Worm (Caenorhabditis elegans) whole organism, L2 larva: Measurements from ENCODE around the gene F32D8.3.

Experiments used
- C34F6.9 ChIP-seq: fragments of 150-350 bp; optimal IDR thresholded peaks from 2 replicates; lab custom pipeline; 2014; ENCODE audit warnings: missing biosample characterization, missing genetic modification characterization
- Y55F3AM.14 ChIP-seq: fragments of 200-800 bp; sonication (Bioruptor generic); optimal IDR thresholded peaks from 2 replicates; lab custom pipeline; 2018; ENCODE audit warnings: mild to moderate bottlenecking, missing genetic modification characterization, missing compliant biosample characterization
- ZK546.5 ChIP-seq: sonication (generic microtip); optimal IDR thresholded peaks from 2 replicates; lab custom pipeline; 2017; ENCODE audit warnings: missing biosample characterization, missing genetic modification characterization
- aly-2 ChIP-seq: fragments of 150-350 bp; optimal IDR thresholded peaks from 2 replicates; lab custom pipeline; 2014; ENCODE audit warnings: missing biosample characterization, missing genetic modification characterization
- ama-1 ChIP-seq: fragments of 150-350 bp; optimal IDR thresholded peaks from 2 replicates; lab custom pipeline; 2018; ENCODE audit warnings: inconsistent platforms
- blmp-1 ChIP-seq: sonication (generic microtip); optimal IDR thresholded peaks from 2 replicates; lab custom pipeline; 2017; ENCODE audit warnings: missing genetic modification characterization, mild to moderate bottlenecking, missing compliant biosample characterization, antibody characterized with exemption, moderate library complexity; ENCODE audit not compliant: insufficient read depth
- ceh-16 ChIP-seq: fragments of 150-350 bp; optimal IDR thresholded peaks from 2 replicates; lab custom pipeline; 2014; ENCODE audit warnings: missing biosample characterization, missing genetic modification characterization
- ceh-82 ChIP-seq: fragments of 150-350 bp; optimal IDR thresholded peaks from 2 replicates; lab custom pipeline; 2014; ENCODE audit warnings: missing biosample characterization, missing genetic modification characterization
- dmd-4 ChIP-seq: sonication (generic microtip); optimal IDR thresholded peaks from 2 replicates; lab custom pipeline; 2017; ENCODE audit warnings: missing biosample characterization, missing genetic modification characterization
- egl-27 ChIP-seq: sonication (generic microtip); optimal IDR thresholded peaks from 3 replicates; lab custom pipeline; 2017; ENCODE audit warnings: missing biosample characterization, missing genetic modification reagents, missing genetic modification characterization
- fos-1 ChIP-seq: fragments of 150-350 bp; optimal IDR thresholded peaks from 2 replicates; lab custom pipeline; 2014; ENCODE audit warnings: missing biosample characterization, missing genetic modification characterization
- lin-13 ChIP-seq: fragments of 150-350 bp; optimal IDR thresholded peaks from 2 replicates; lab custom pipeline; 2014; ENCODE audit warnings: missing biosample characterization, missing genetic modification reagents, missing genetic modification characterization
- lin-39 ChIP-seq: fragments of 150-350 bp; optimal IDR thresholded peaks from 2 replicates; lab custom pipeline; 2014; ENCODE audit warnings: missing biosample characterization, missing genetic modification reagents, missing genetic modification characterization
- lsy-2 ChIP-seq, 2 experiments: fragments of 150-350 bp in 1 of 2; sonication (generic microtip) in 1 of 2; optimal IDR thresholded peaks; 2 replicates each; lab custom pipeline; 2014 to 2017; ENCODE audit warnings: missing biosample characterization in 2 of 2, missing genetic modification characterization in 2 of 2
- nhr-12 ChIP-seq: fragments of 150-350 bp; optimal IDR thresholded peaks from 2 replicates; lab custom pipeline; 2014; ENCODE audit warnings: missing biosample characterization, missing genetic modification characterization
- nhr-129 ChIP-seq: fragments of 150-350 bp; optimal IDR thresholded peaks from 2 replicates; lab custom pipeline; 2014; ENCODE audit warnings: missing biosample characterization, missing genetic modification characterization
- nhr-21 ChIP-seq: fragments of 150-350 bp; optimal IDR thresholded peaks from 2 replicates; lab custom pipeline; 2014; ENCODE audit warnings: missing biosample characterization, missing genetic modification characterization
- nhr-23 ChIP-seq: fragments of 150-350 bp; optimal IDR thresholded peaks from 2 replicates; lab custom pipeline; 2014; ENCODE audit warnings: missing biosample characterization, missing genetic modification reagents, missing genetic modification characterization
- nhr-237 ChIP-seq: fragments of 150-350 bp; optimal IDR thresholded peaks from 2 replicates; lab custom pipeline; 2014; ENCODE audit warnings: missing biosample characterization, missing genetic modification characterization
- nhr-6 ChIP-seq: fragments of 150-350 bp; optimal IDR thresholded peaks from 2 replicates; lab custom pipeline; 2014; ENCODE audit warnings: missing biosample characterization, missing genetic modification characterization
- peb-1 ChIP-seq: fragments of 150-350 bp; optimal IDR thresholded peaks from 2 replicates; lab custom pipeline; 2014; ENCODE audit warnings: missing biosample characterization, missing genetic modification characterization
- sma-3 ChIP-seq: sonication (generic microtip); optimal IDR thresholded peaks from 2 replicates; lab custom pipeline; 2016; ENCODE audit warnings: missing genetic modification reagents, missing genetic modification characterization, missing compliant biosample characterization
- sma-9 ChIP-seq, 2 experiments: fragments of 150-350 bp in 1 of 2; sonication (generic microtip) in 1 of 2; optimal IDR thresholded peaks; 2 replicates each; lab custom pipeline; 2014 to 2016; ENCODE audit warnings: missing genetic modification characterization in 2 of 2, mild to moderate bottlenecking in 1 of 2, missing biosample characterization in 1 of 2, missing compliant biosample characterization in 1 of 2, missing genetic modification reagents in 1 of 2, moderate library complexity in 1 of 2
- snpc-4 ChIP-seq: fragments of 150-350 bp; optimal IDR thresholded peaks from 2 replicates; lab custom pipeline; 2014; ENCODE audit warnings: missing biosample characterization, missing genetic modification characterization
- unc-39 ChIP-seq: fragments of 150-350 bp; optimal IDR thresholded peaks from 2 replicates; lab custom pipeline; 2014; ENCODE audit warnings: missing biosample characterization, missing genetic modification characterization
- zag-1 ChIP-seq: fragments of 150-350 bp; optimal IDR thresholded peaks from 2 replicates; lab custom pipeline; 2014; ENCODE audit warnings: missing biosample characterization, missing genetic modification characterization
- ztf-11 ChIP-seq: sonication (generic microtip); optimal IDR thresholded peaks from 2 replicates; lab custom pipeline; 2017; ENCODE audit warnings: missing biosample characterization, missing genetic modification characterization
- ztf-4 ChIP-seq: fragments of 150-350 bp; optimal IDR thresholded peaks from 2 replicates; lab custom pipeline; 2014; ENCODE audit warnings: missing biosample characterization, missing genetic modification characterization

Gene F32D8.3

DNA sequence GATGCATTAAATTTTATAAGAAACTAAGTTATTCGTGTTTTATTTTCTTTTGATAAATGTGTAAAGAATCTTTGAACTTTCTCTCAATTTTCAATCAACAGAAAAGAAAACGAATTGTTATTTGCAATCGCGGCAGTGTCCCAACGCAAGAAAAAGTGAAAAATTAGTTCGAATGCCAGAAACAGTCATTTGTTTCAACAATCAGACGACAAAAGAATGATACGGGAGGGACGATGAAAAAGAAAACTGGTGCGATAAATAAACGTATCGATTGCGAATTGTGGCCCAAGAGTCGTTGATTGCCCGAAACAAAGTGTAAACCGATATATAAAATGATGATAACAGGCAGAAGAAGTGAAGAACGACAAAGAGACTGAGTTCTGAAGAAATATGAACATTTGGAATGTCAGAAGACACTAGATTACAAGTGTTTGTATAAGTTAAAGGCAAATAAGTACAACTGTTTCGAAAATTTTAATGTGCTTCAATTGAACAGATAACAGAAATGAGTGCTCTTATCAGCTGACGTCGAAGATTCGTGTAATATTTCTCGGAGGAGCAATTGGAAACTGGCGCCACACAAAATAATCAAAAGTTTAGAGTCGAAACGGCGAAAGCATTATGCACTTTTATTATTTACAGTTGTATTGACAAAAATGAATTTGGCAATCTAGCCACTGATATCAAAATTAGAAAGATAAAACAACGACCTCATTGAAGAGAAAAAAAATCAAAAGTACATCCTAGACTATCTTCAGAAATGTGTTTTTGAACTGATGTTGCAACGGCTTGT lies 8.6 kb upstream of the F32D8.3 start (continued):
- TF ChIP-seq snpc-4 (no peak), sma-9 (GFP tag; optimal IDR thresholded peaks at IDR 0.05; lab: Kevin White, UChicago) (peak; percentile 71), sma-9 (tag; optimal IDR thresholded peaks at IDR 0.05; lab: Kevin White, UChicago) (no peak), peb-1 (no peak), lsy-2 (tag; optimal IDR thresholded peaks at IDR 0.05; lab: Kevin White, UChicago) (peak in 1 of 2 experiments; percentile 7), blmp-1 (tag; lab: Kevin White, UChicago) (peak; percentile 42)

DNA sequence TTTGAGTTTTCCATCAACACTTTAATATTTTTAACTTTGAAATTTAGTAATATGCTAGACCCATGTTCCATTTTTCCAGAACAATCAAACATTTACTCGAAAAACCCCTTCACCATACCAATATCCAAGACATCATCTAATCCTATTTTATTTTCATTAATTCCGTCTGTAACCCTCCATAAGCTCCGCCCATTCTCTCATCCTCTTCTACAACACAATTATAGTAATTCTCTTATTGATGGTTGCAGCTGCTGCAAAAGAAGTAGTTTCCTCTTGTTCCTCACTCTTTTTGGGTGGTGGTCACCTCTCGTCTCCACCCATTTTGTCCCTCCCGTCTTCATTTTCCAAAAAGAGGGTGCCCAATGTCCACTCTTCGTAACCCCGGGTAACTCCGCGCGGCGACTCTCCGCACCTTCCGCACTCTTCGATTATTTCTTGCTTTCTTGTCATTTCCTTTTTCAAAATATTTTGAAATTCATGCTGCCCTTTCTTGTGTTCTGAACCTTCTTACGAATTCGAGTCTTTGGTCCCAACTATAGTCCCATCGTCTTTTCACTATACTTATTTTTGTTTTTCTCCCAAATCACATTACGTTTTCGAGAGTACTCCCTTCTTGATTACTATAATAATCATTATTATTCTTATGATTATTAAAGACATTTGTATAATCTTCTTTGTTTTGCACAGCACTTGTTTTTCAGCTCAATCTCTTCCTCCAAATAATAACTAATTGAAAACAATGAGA lies 6.3 kb upstream of the F32D8.3 start, which contains the start of gene F32D8.1:
Gene F32D8.1 (plus strand): TSS at position 695 of the 745 bp plus-strand sequence.
- TF ChIP-seq ztf-4 (no peak), nhr-12 (tag; lab: Kevin White, UChicago) (no peak)
- TF ChIP-seq, all 48 proteins: peak for 0

DNA sequence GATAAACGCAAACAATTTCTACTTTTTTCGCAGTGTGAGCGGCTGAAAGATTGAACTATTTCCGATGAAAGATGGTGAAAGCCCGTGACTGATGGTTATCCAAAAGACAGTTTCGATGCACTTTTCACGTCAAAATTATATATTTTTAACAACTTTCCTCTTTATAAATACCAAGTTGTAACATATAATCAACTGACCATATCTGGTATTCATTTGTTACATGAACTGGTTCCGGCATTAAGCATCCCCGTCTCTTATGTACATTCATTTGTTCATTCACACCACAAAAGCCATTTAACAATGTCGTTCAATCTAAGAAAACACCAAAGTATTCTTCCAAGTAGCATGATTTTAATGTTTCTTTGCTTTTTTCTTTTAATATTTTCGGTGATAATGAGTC lies 3.2 kb upstream of the F32D8.3 start, which contains the start of gene F32D8.2:
Gene F32D8.2 (plus strand): TSS at position 301 of the 400 bp plus-strand sequence.
- TF ChIP-seq nhr-23 (tag; lab: Kevin White, UChicago) (no peak), ceh-82 (tag; lab: Kevin White, UChicago) (no peak), ama-1 (lab: Kevin White, UChicago) (no peak), nhr-21 (tag; lab: Kevin White, UChicago) (no peak), ceh-16 (tag; lab: Kevin White, UChicago) (no peak), ztf-11 (tag; lab: Kevin White, UChicago) (no peak), zag-1 (tag; lab: Kevin White, UChicago) (no peak), sma-3 (no peak)

DNA sequence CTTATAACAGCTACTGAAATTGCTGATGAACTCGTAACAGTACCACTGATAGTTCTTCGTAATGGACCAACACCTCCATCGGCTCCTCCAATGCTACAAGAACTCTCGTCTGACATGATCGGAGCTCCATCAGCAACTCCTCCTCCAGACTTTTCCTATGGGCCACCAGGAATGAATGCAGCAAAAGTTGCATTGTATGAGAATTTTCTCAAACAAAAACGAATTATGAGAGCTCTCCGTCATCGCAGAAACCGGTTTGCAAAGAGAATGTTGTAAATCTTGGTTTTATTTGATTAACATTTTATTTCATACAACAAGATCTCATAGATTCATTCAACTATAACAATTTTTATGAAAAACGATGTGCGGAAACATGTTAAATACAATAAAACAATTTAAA lies 927 bp downstream of the F32D8.3 start:
- TF ChIP-seq egl-27 (tag; lab: Kevin White, UChicago) (no peak), Y55F3AM.14 (GFP tag; lab: Kevin White, UChicago) (peak; percentile 83)

DNA sequence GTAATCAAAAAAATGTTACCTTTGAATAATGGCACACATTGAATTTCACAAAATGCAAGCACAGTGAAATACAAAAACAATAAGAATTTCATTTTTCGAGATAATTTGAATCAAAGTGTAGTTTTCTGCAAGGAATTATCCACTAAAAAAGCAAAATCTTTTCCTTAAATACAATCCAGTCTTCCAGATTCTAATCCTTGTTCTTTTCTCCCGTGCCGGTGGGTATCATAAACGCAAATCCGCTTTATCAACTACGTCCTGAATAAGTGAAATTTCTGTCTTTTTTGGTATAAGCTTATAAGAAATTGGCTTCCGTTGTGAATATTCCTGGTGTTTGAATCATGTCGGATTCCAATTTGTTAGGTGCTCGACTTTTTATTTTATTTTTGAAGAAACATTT lies 1.5 kb downstream of the F32D8.3 start:
- TF ChIP-seq ZK546.5 (tag; lab: Kevin White, UChicago) (no peak), sma-9 (GFP tag; optimal IDR thresholded peaks at IDR 0.05; lab: Kevin White, UChicago) (peak; percentile 11), sma-9 (tag; optimal IDR thresholded peaks at IDR 0.05; lab: Kevin White, UChicago) (no peak)

DNA sequence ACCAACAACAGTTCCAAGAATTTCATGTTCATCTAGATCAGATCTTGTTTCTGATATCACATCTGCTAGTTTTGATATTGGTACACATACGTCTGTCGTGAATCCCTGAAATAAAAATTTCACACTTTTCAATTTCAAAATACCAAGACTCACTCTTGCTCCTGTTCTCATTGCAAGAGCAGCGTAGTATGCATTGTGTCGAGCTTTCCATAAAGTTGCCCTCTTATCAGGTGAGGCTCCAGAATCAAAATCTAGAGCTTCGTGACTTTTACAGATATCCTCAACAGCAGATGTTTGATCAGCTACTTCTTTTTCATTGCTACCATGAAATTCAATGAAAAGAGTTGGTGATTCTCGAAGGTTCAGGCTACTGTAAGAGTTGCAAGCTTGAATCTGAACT lies 2.4 kb downstream of the F32D8.3 start, which contains the start of gene F32D8.11:
Gene F32D8.11 (minus strand): TSS at position 101 of the 400 bp plus-strand sequence.
- TF ChIP-seq nhr-12 (tag; lab: Kevin White, UChicago) (no peak), fos-1 (no peak), aly-2 (no peak), zag-1 (tag; lab: Kevin White, UChicago) (no peak), nhr-21 (tag; lab: Kevin White, UChicago) (no peak), unc-39 (no peak), lin-13 (GFP tag; lab: Kevin White, UChicago) (no peak), nhr-6 (tag; lab: Kevin White, UChicago) (no peak), lsy-2 (tag; optimal IDR thresholded peaks at IDR 0.05; lab: Kevin White, UChicago) (no peak), nhr-237 (tag; lab: Kevin White, UChicago) (no peak), nhr-129 (tag; lab: Kevin White, UChicago) (no peak), lin-39 (no peak), ZK546.5 (tag; lab: Kevin White, UChicago) (no peak), C34F6.9 (no peak), dmd-4 (tag; lab: Kevin White, UChicago) (no peak)
